Worm (Caenorhabditis elegans): ENCODE measurements around the gene Y53G8AL.3.

Y53G8AL.3 gene

DNA sequence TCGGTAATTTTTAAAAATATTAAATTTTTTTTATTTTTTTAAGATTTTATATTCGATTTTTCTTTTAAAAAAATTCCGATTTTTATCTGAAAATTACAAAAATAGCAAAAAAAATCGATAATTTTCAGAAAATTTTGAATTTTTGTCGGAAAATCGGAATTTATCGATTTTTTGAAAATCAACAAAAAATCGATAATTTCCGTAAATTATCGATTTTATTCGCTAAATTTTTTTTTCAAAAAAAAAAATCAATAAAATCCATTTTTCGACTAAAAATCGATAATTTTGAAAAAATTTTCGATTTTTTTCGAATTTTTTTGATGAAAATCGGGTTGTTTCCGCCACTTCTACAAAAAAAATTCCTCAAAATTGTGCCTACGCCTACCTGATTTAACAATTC lies 10.6 kb downstream of the Y53G8AL.3 start:
- TF ChIP-seq xbp-1 (tag; optimal IDR thresholded peaks at IDR 0.05) = no peak
- TF ChIP-seq dsc-1 (tag; optimal IDR thresholded peaks at IDR 0.05) = no peak
- no peak for TF ChIP-seq egl-13 (tag; optimal IDR thresholded peaks at IDR 0.05)
- TF ChIP-seq hlh-17 (GFP tag; optimal IDR thresholded peaks at IDR 0.05; ENCODE audit: borderline replicate concordance) = no peak
- TF ChIP-seq snpc-4 (tag; optimal IDR thresholded peaks at IDR 0.05) = no peak
- TF ChIP-seq egl-27 (tag; optimal IDR thresholded peaks at IDR 0.05) = no peak
- TF ChIP-seq ces-1 (GFP tag; optimal IDR thresholded peaks at IDR 0.05) = no peak
- TF ChIP-seq hpl-2 (GFP tag; optimal IDR thresholded peaks at IDR 0.05) = no peak
- TF ChIP-seq efl-3 (GFP tag; optimal IDR thresholded peaks at IDR 0.05) = no peak
- no peak for TF ChIP-seq ama-1 (optimal IDR thresholded peaks at IDR 0.05)
- TF ChIP-seq unc-130 (tag; optimal IDR thresholded peaks at IDR 0.05) = no peak
- TF ChIP-seq zag-1 (tag; optimal IDR thresholded peaks at IDR 0.05) = no peak
- TF ChIP-seq lin-15B (tag; optimal IDR thresholded peaks at IDR 0.05) = no peak
- no peak for TF ChIP-seq fkh-10 (GFP tag; optimal IDR thresholded peaks at IDR 0.05)
- TF ChIP-seq lsy-2 (tag; optimal IDR thresholded peaks at IDR 0.05) = no peak
- no peak for TF ChIP-seq mef-2 (tag; optimal IDR thresholded peaks at IDR 0.05)

DNA sequence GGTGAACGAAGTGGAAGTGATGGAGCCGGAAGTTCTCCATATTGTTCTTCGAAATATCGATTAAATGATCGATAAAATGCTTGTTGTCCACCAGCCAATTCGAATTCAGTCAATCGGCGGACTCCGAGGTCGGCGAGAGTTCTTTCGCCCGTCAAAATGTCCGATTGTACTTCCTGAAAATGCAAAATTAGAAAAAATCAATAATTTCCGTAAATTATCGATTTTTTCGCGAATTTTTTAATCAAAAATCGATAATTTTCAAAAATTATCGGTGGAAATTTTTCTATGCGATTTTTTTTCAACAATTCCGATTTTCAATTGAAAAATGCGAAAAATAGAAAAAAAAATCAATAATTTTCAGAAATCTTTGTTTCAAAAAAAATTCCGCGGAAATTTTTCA lies 11.0 kb downstream of the Y53G8AL.3 start:
- TF ChIP-seq elt-2 (tag; optimal IDR thresholded peaks at IDR 0.05) = no peak
- no peak for TF ChIP-seq unc-30 (tag; optimal IDR thresholded peaks at IDR 0.05)
- TF ChIP-seq mep-1 (tag; optimal IDR thresholded peaks at IDR 0.05) = no peak
- no peak for TF ChIP-seq sup-37 (GFP tag; optimal IDR thresholded peaks at IDR 0.05)
- no peak for TF ChIP-seq unc-130 (tag; optimal IDR thresholded peaks at IDR 0.05)
- no peak for TF ChIP-seq elt-3 (tag; optimal IDR thresholded peaks at IDR 0.05)
- no peak for TF ChIP-seq sox-4 (tag; optimal IDR thresholded peaks at IDR 0.05)
- no peak for TF ChIP-seq F16B12.6 (tag; optimal IDR thresholded peaks at IDR 0.05)
- TF ChIP-seq nhr-12 (tag; optimal IDR thresholded peaks at IDR 0.05) = no peak
- no peak for TF ChIP-seq jun-1 (tag; optimal IDR thresholded peaks at IDR 0.05)
- no peak for TF ChIP-seq dpl-1 (GFP tag; optimal IDR thresholded peaks at IDR 0.05)
- no peak for TF ChIP-seq grh-1 (GFP tag; IDR thresholded peaks at IDR 0.05)
- no peak for TF ChIP-seq tlp-1 (tag; optimal IDR thresholded peaks at IDR 0.05)
- TF ChIP-seq tbx-2 (tag; optimal IDR thresholded peaks at IDR 0.05) = no peak
- no peak for TF ChIP-seq ceh-88 (GFP tag; IDR thresholded peaks at IDR 0.05)

DNA sequence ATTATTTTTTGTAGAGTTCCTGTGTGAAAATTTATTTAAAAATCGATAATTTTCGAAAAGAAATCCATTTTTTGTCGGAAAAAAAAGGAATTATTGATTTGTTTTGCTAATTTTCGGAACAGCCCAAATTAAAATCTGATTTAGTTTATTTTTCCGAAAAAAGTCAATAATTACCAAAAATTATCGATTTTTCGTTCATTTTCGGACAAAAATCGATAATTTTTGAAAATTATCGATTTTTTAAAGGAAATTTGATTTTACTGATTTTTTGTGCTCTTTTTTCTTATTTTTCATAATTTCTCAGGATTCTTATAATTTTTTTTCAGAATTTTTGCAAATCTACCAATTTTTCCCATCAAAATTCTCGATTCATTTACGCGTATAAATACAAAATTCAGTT lies 11.6 kb downstream of the Y53G8AL.3 start:
- TF ChIP-seq nhr-71 (tag; optimal IDR thresholded peaks at IDR 0.05) (no peak), nhr-77 (tag; optimal IDR thresholded peaks at IDR 0.05) (no peak), nhr-20 (tag; optimal IDR thresholded peaks at IDR 0.05) (no peak), lsy-2 (tag; optimal IDR thresholded peaks at IDR 0.05) (no peak), ztf-11 (tag; optimal IDR thresholded peaks at IDR 0.05) (no peak), ceh-82 (tag; optimal IDR thresholded peaks at IDR 0.05) (no peak), efl-1 (optimal IDR thresholded peaks at IDR 0.05) (no peak), efl-1 (GFP tag; optimal IDR thresholded peaks at IDR 0.05 in 1 of 2) (no peak), nhr-19 (GFP tag; conservative IDR thresholded peaks at IDR 0.05) (no peak), ets-5 (GFP tag; IDR thresholded peaks at IDR 0.05) (no peak)

DNA sequence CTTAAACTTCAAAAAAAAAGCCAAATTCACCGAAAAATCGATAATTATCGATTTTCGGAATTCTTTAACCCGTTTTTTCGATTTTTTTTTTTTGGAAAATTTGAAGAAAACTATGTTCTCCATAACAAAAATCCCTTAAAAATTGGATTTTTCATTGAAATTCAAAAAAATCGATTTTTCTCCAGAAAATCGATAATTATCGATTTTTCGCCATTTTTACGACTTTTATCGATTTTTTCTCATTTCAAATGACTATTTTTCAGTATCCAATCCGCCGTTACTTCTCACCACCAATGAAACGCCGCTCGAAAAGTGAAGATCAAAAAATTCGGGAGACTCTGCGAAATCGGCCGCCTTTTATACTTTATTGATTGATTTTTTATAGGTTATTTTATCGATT lies 12.1 kb downstream of the Y53G8AL.3 start:
- TF ChIP-seq rnt-1 (tag; optimal IDR thresholded peaks at IDR 0.05) = no peak
- TF ChIP-seq mef-2 (tag; optimal IDR thresholded peaks at IDR 0.05) = no peak
- TF ChIP-seq nhr-85 (tag) = no peak
- TF ChIP-seq dpl-1 (GFP tag; optimal IDR thresholded peaks at IDR 0.05) = no peak
- no peak for TF ChIP-seq nhr-11 (tag; optimal IDR thresholded peaks at IDR 0.05)
- TF ChIP-seq fkh-8 (tag; optimal IDR thresholded peaks at IDR 0.05) = no peak
